Worm (Caenorhabditis elegans): ENCODE data around the gene C47D12.2.

Gene C47D12.2

ce11 chrII:11635745-11636161 is 40.4 kb upstream of the C47D12.2 start (continued):
- no peak for TF ChIP-seq sox-4 (tag; optimal IDR thresholded peaks at IDR 0.05)
- TF ChIP-seq dsc-1 (tag; optimal IDR thresholded peaks at IDR 0.05): peak; percentile 88
- TF ChIP-seq lin-15B (tag; optimal IDR thresholded peaks at IDR 0.05): no peak
- peak; percentile 49 for TF ChIP-seq nhr-76 (tag; optimal IDR thresholded peaks at IDR 0.05)
- TF ChIP-seq sup-37 (GFP tag; optimal IDR thresholded peaks at IDR 0.05): peak; percentile 68
- peak; percentile 89 for TF ChIP-seq ama-1 (optimal IDR thresholded peaks at IDR 0.05)
- no peak for TF ChIP-seq nhr-28 (tag; optimal IDR thresholded peaks at IDR 0.05)
- TF ChIP-seq lsy-2 (tag; optimal IDR thresholded peaks at IDR 0.05): peak; percentile 83 to 91
- TF ChIP-seq snpc-4 (tag; optimal IDR thresholded peaks at IDR 0.05): no peak
- no peak for TF ChIP-seq mab-9 (GFP tag; IDR thresholded peaks at IDR 0.05)
- peak; percentile 65 to 71 for TF ChIP-seq lin-35 (GFP tag; optimal IDR thresholded peaks at IDR 0.05)
- TF ChIP-seq nhr-237 (tag; optimal IDR thresholded peaks at IDR 0.05): peak; percentile 79
- TF ChIP-seq C16A3.4 (tag; optimal IDR thresholded peaks at IDR 0.05): peak; percentile 80
- TF ChIP-seq tlp-1 (tag; optimal IDR thresholded peaks at IDR 0.05): no peak
- no peak for TF ChIP-seq pqm-1 (tag; optimal IDR thresholded peaks at IDR 0.05)
- TF ChIP-seq lir-3 (tag; optimal IDR thresholded peaks at IDR 0.05; ENCODE audit: poor library complexity): peak; percentile 67
- TF ChIP-seq pag-3 (tag; optimal IDR thresholded peaks at IDR 0.05; ENCODE audit: borderline replicate concordance, insufficient read depth): no peak
- no peak for TF ChIP-seq ets-5 (GFP tag; IDR thresholded peaks at IDR 0.05)
- TF ChIP-seq zag-1 (tag; optimal IDR thresholded peaks at IDR 0.05): no peak
- TF ChIP-seq ceh-63 (GFP tag; optimal IDR thresholded peaks at IDR 0.05): peak; percentile 66
- TF ChIP-seq grh-1 (GFP tag; IDR thresholded peaks at IDR 0.05): peak; percentile 87
- TF ChIP-seq skn-1 (tag; optimal IDR thresholded peaks at IDR 0.05): peak; percentile 63
- peak; percentile 66 to 78 (median 78) for TF ChIP-seq ceh-82 (tag; optimal IDR thresholded peaks at IDR 0.05)
- peak; percentile 88 to 97 for TF ChIP-seq egl-27 (tag; optimal IDR thresholded peaks at IDR 0.05)
- peak; percentile 91 for TF ChIP-seq ztf-4 (tag; optimal IDR thresholded peaks at IDR 0.05)
- peak; percentile 95 for TF ChIP-seq jun-1 (tag; optimal IDR thresholded peaks at IDR 0.05)
- no peak for TF ChIP-seq unc-98 (GFP tag; IDR thresholded peaks at IDR 0.05)
- peak; percentile 55 for TF ChIP-seq ces-1 (GFP tag; optimal IDR thresholded peaks at IDR 0.05)
- peak; percentile 9 for TF ChIP-seq fkh-4 (tag; optimal IDR thresholded peaks at IDR 0.05; ENCODE audit: borderline replicate concordance)
- peak; percentile 54 for TF ChIP-seq unc-130 (tag; optimal IDR thresholded peaks at IDR 0.05)
- TF ChIP-seq mef-2 (tag; optimal IDR thresholded peaks at IDR 0.05): no peak
- TF ChIP-seq blmp-1 (tag; optimal IDR thresholded peaks at IDR 0.05): peak; percentile 98
- no peak for TF ChIP-seq nhr-12 (tag; optimal IDR thresholded peaks at IDR 0.05)
- peak; percentile 96 for TF ChIP-seq nhr-20 (tag; optimal IDR thresholded peaks at IDR 0.05)
- peak; percentile 90 for TF ChIP-seq lin-13 (GFP tag; optimal IDR thresholded peaks at IDR 0.05)
- TF ChIP-seq fos-1 (tag; optimal IDR thresholded peaks at IDR 0.05): peak; percentile 97
- peak; percentile 89 for TF ChIP-seq tbx-2 (tag; optimal IDR thresholded peaks at IDR 0.05)
- TF ChIP-seq lin-14 (GFP tag; optimal IDR thresholded peaks at IDR 0.05): peak; percentile 97
- peak; percentile 1 for TF ChIP-seq vab-15 (tag; optimal IDR thresholded peaks at IDR 0.05)
- TF ChIP-seq sptf-1 (tag; optimal IDR thresholded peaks at IDR 0.05): no peak
- no peak for TF ChIP-seq efl-3 (GFP tag; optimal IDR thresholded peaks at IDR 0.05)
- peak; percentile 96 for TF ChIP-seq nhr-71 (tag; optimal IDR thresholded peaks at IDR 0.05)
- TF ChIP-seq elt-3 (tag; optimal IDR thresholded peaks at IDR 0.05): peak in 5 of 6 experiments; percentile 21 to 92 (median 81)
- peak in 1 of 2 experiments; percentile 30 for TF ChIP-seq ztf-11 (tag; optimal IDR thresholded peaks at IDR 0.05)
- peak; percentile 47 for TF ChIP-seq isw-1 (GFP tag; IDR thresholded peaks at IDR 0.05)
- TF ChIP-seq efl-1 (optimal IDR thresholded peaks at IDR 0.05): peak; percentile 73 to 80
- TF ChIP-seq efl-1 (GFP tag; optimal IDR thresholded peaks at IDR 0.05 in 1 of 2): peak; percentile 30 to 96
